Fruit fly (Drosophila melanogaster) whole organism, embryonic: ENCODE data around the gene Nepl3.

Source experiments
- BEAF-32 ChIP-seq: fragments of 200-800 bp; sonication (Bioruptor generic); optimal IDR thresholded peaks from 3 replicates; lab custom pipeline; 2017; ENCODE audit warnings: missing biosample characterization, missing genetic modification characterization, mild to moderate bottlenecking, moderate library complexity, missing genetic modification reagents
- CG10462 ChIP-seq: fragments of 200-800 bp; sonication (Bioruptor generic); optimal IDR thresholded peaks from 2 replicates; lab custom pipeline; 2016; ENCODE audit warnings: missing biosample characterization, missing genetic modification characterization
- CG11398 ChIP-seq: fragments of 200-800 bp; sonication (Bioruptor generic); optimal IDR thresholded peaks from 2 replicates; lab custom pipeline; 2016; ENCODE audit warnings: missing biosample characterization, missing genetic modification characterization
- CG11695 ChIP-seq: fragments of 200-800 bp; sonication (Bioruptor generic); IDR thresholded peaks from 3 replicates; pipeline ENCODE4 v1.3.6; 2022; ENCODE audit warnings: missing biosample characterization, missing genetic modification characterization
- CG12659 ChIP-seq: fragments of 200-800 bp; sonication (Bioruptor generic); optimal IDR thresholded peaks from 3 replicates; lab custom pipeline; 2017; ENCODE audit warnings: mild to moderate bottlenecking, missing biosample characterization, missing genetic modification reagents, missing genetic modification characterization
- CG12769 ChIP-seq: fragments of 200-800 bp; sonication (Bioruptor generic); optimal IDR thresholded peaks from 2 replicates; lab custom pipeline; 2019; ENCODE audit warnings: missing biosample characterization, mild to moderate bottlenecking, missing genetic modification characterization, moderate library complexity
- CG15479 ChIP-seq: fragments of 200-800 bp; sonication (Bioruptor generic); optimal IDR thresholded peaks from 3 replicates; lab custom pipeline; 2019; ENCODE audit warnings: missing biosample characterization, mild to moderate bottlenecking, missing genetic modification characterization, moderate library complexity
- CG15601 ChIP-seq: fragments of 200-800 bp; sonication (Bioruptor generic); optimal IDR thresholded peaks from 3 replicates; lab custom pipeline; 2019; ENCODE audit warnings: missing biosample characterization, mild to moderate bottlenecking, missing genetic modification characterization, moderate library complexity
- CG17186 ChIP-seq: fragments of 200-800 bp; sonication (Bioruptor generic); optimal IDR thresholded peaks from 3 replicates; lab custom pipeline; 2017; ENCODE audit warnings: missing biosample characterization, missing genetic modification reagents, missing genetic modification characterization
- CG17359 ChIP-seq: fragments of 200-800 bp; sonication (Bioruptor generic); optimal IDR thresholded peaks from 3 replicates; lab custom pipeline; 2018; ENCODE audit warnings: missing biosample characterization, mild to moderate bottlenecking, missing genetic modification characterization, moderate library complexity
- CG17385 ChIP-seq: fragments of 200-800 bp; sonication (Bioruptor generic); optimal IDR thresholded peaks from 3 replicates; lab custom pipeline; 2018; ENCODE audit warnings: missing biosample characterization, mild to moderate bottlenecking, missing genetic modification characterization
- CG33557 ChIP-seq: fragments of 200-800 bp; sonication (Bioruptor generic); optimal IDR thresholded peaks from 2 replicates; lab custom pipeline; 2019; ENCODE audit warnings: missing biosample characterization, mild to moderate bottlenecking, missing genetic modification characterization, moderate library complexity
- CG3847 ChIP-seq: fragments of 200-800 bp; sonication (Bioruptor generic); IDR thresholded peaks from 2 replicates; pipeline ENCODE4 v1.3.6; 2022; ENCODE audit warnings: missing biosample characterization, missing genetic modification characterization
- CG4730 ChIP-seq: fragments of 200-800 bp; sonication (Bioruptor generic); IDR thresholded peaks from 2 replicates; pipeline ENCODE4 v1.3.6; 2022; ENCODE audit warnings: missing biosample characterization, missing genetic modification characterization
- CG5953 ChIP-seq: fragments of 200-800 bp; sonication (Bioruptor generic); IDR thresholded peaks from 2 replicates; pipeline ENCODE4 v1.3.6; 2022; ENCODE audit warnings: missing biosample characterization, missing genetic modification characterization
- CG6813 ChIP-seq: fragments of 200-800 bp; sonication (Bioruptor generic); optimal IDR thresholded peaks from 2 replicates; lab custom pipeline; 2017; ENCODE audit warnings: missing biosample characterization, missing genetic modification characterization, mild to moderate bottlenecking, moderate library complexity, missing genetic modification reagents
- CG8478 ChIP-seq: fragments of >200 bp; optimal IDR thresholded peaks from 2 replicates; lab custom pipeline; 2018
- CG9609 ChIP-seq: fragments of 200-800 bp; sonication (Bioruptor generic); optimal IDR thresholded peaks from 3 replicates; lab custom pipeline; 2016; ENCODE audit warnings: missing biosample characterization, missing genetic modification characterization
- Deaf1 ChIP-seq: fragments of 200-800 bp; optimal IDR thresholded peaks from 3 replicates; lab custom pipeline; 2019; ENCODE audit warnings: missing biosample characterization, mild to moderate bottlenecking, missing genetic modification characterization, moderate library complexity
- Dfd ChIP-seq, 2 experiments: fragments of >200 bp; optimal IDR thresholded peaks; 2 replicates each; lab custom pipeline; 2017; ENCODE audit warnings: missing biosample characterization in 2 of 2, missing genetic modification characterization in 2 of 2
- Dip2 ChIP-seq: fragments of 200-800 bp; sonication (Bioruptor generic); IDR thresholded peaks from 2 replicates; pipeline ENCODE4 v1.3.6; 2022; ENCODE audit warnings: missing biosample characterization, missing genetic modification characterization
- Gug ChIP-seq: fragments of 200-800 bp; sonication (Bioruptor generic); IDR thresholded peaks from 4 replicates; pipeline ENCODE4 v1.3.6; 2022; ENCODE audit warnings: missing biosample characterization, missing genetic modification characterization
- HmgZ ChIP-seq: fragments of 200-800 bp; sonication (Bioruptor generic); optimal IDR thresholded peaks from 2 replicates; lab custom pipeline; 2018; ENCODE audit warnings: missing biosample characterization, mild to moderate bottlenecking, missing genetic modification characterization
- Mrtf ChIP-seq: fragments of 200-800 bp; sonication (Bioruptor generic); IDR thresholded peaks from 3 replicates; pipeline ENCODE4 v1.3.6; 2022; ENCODE audit warnings: missing biosample characterization, missing genetic modification characterization
- NC2β ChIP-seq: fragments of 200-800 bp; sonication (Bioruptor generic); optimal IDR thresholded peaks from 2 replicates; lab custom pipeline; 2016; ENCODE audit warnings: missing biosample characterization, missing genetic modification characterization
- Oaz ChIP-seq: fragments of 200-800 bp; sonication (Bioruptor generic); IDR thresholded peaks from 2 replicates; pipeline ENCODE4 v1.3.6; 2022; ENCODE audit warnings: missing biosample characterization, missing genetic modification characterization
- PHDP ChIP-seq: fragments of 200-800 bp; sonication (Bioruptor generic); optimal IDR thresholded peaks from 3 replicates; lab custom pipeline; 2018; ENCODE audit warnings: missing biosample characterization, mild to moderate bottlenecking, missing genetic modification characterization, moderate library complexity
- Poxn ChIP-seq: fragments of 200-800 bp; sonication (Bioruptor generic); IDR thresholded peaks from 2 replicates; pipeline ENCODE4 v1.3.6; 2022; ENCODE audit warnings: missing biosample characterization, missing genetic modification characterization
- Ptx1 ChIP-seq: fragments of 200-800 bp; sonication (Bioruptor generic); IDR thresholded peaks from 2 replicates; pipeline ENCODE4 v1.3.6; 2022; ENCODE audit warnings: missing biosample characterization, missing genetic modification characterization
- Spps ChIP-seq: fragments of 200-800 bp; sonication (Bioruptor generic); optimal IDR thresholded peaks from 2 replicates; lab custom pipeline; 2018; ENCODE audit warnings: missing biosample characterization, mild to moderate bottlenecking, missing genetic modification characterization
- abd-A ChIP-seq: fragments of 200-800 bp; sonication (Bioruptor generic); optimal IDR thresholded peaks from 3 replicates; lab custom pipeline; 2019; ENCODE audit warnings: missing biosample characterization, mild to moderate bottlenecking, missing genetic modification characterization, moderate library complexity
- ara ChIP-seq: fragments of 200-800 bp; sonication (Bioruptor generic); IDR thresholded peaks from 2 replicates; pipeline ENCODE4 v1.3.6; 2022; ENCODE audit warnings: missing biosample characterization, missing genetic modification characterization
- ato ChIP-seq: fragments of 200-800 bp; sonication (Bioruptor generic); IDR thresholded peaks from 2 replicates; pipeline ENCODE4 v1.3.6; 2022; ENCODE audit warnings: missing biosample characterization, missing genetic modification characterization; ENCODE audit not compliant: partially characterized antibody
- bab2 ChIP-seq: fragments of 200-800 bp; sonication (Bioruptor generic); optimal IDR thresholded peaks from 2 replicates; lab custom pipeline; 2016; ENCODE audit warnings: missing biosample characterization, missing genetic modification characterization
- cg ChIP-seq: fragments of 200-800 bp; sonication (Bioruptor generic); optimal IDR thresholded peaks from 3 replicates; lab custom pipeline; 2019; ENCODE audit warnings: missing biosample characterization, mild to moderate bottlenecking, missing genetic modification characterization, moderate library complexity
- ewg ChIP-seq: fragments of 200-800 bp; sonication (Bioruptor generic); optimal IDR thresholded peaks from 3 replicates; lab custom pipeline; 2017; ENCODE audit warnings: mild to moderate bottlenecking, missing biosample characterization, missing genetic modification reagents, missing genetic modification characterization
- gsb-n ChIP-seq: fragments of 200-800 bp; sonication (Bioruptor generic); optimal IDR thresholded peaks from 3 replicates; lab custom pipeline; 2018; ENCODE audit warnings: missing biosample characterization, mild to moderate bottlenecking, missing genetic modification characterization
- inv ChIP-seq: fragments of 200-800 bp; sonication (Bioruptor generic); IDR thresholded peaks from 2 replicates; pipeline ENCODE4 v1.3.6; 2022; ENCODE audit warnings: missing biosample characterization, missing genetic modification characterization; ENCODE audit not compliant: partially characterized antibody
- jing ChIP-seq: fragments of 200-800 bp; sonication (Bioruptor generic); optimal IDR thresholded peaks from 2 replicates; lab custom pipeline; 2018; ENCODE audit warnings: missing biosample characterization, mild to moderate bottlenecking, missing genetic modification characterization
- luna ChIP-seq: fragments of 200-800 bp; sonication (Bioruptor generic); optimal IDR thresholded peaks from 2 replicates; lab custom pipeline; 2016; ENCODE audit warnings: missing biosample characterization, missing genetic modification characterization
- nom ChIP-seq: fragments of 200-800 bp; sonication (Bioruptor generic); optimal IDR thresholded peaks from 2 replicates; lab custom pipeline; 2017; ENCODE audit warnings: missing biosample characterization, missing genetic modification characterization, mild to moderate bottlenecking, moderate library complexity, missing genetic modification reagents
- prd ChIP-seq, 3 experiments: fragments of >200 bp in 2 of 3; fragments of 200-800 bp in 1 of 3; sonication (Bioruptor generic) in 1 of 3; optimal IDR thresholded peaks in 2 of 3; IDR thresholded peaks in 1 of 3; 2 replicates in 2 of 3; 3 replicates in 1 of 3; pipeline versions ENCODE4 v1.3.6 to Lab custom; 2017 to 2022; ENCODE audit warnings: missing biosample characterization in 1 of 3, missing genetic modification characterization in 1 of 3
- sim ChIP-seq: fragments of 200-800 bp; sonication (Bioruptor generic); IDR thresholded peaks from 2 replicates; pipeline ENCODE4 v1.3.6; 2022; ENCODE audit warnings: missing biosample characterization, missing genetic modification characterization
- tup ChIP-seq: fragments of 200-800 bp; sonication (Bioruptor generic); optimal IDR thresholded peaks from 2 replicates; lab custom pipeline; 2016; ENCODE audit warnings: missing biosample characterization, mild to moderate bottlenecking, missing genetic modification characterization, moderate library complexity
- twi ChIP-seq: fragments of 200-800 bp; optimal IDR thresholded peaks from 2 replicates; lab custom pipeline; 2019; ENCODE audit warnings: missing biosample characterization, mild to moderate bottlenecking, missing genetic modification characterization, moderate library complexity
- vfl ChIP-seq: fragments of 200-800 bp; sonication (Bioruptor generic); optimal IDR thresholded peaks from 2 replicates; lab custom pipeline; 2016; ENCODE audit warnings: missing biosample characterization, missing genetic modification characterization
- vvl ChIP-seq: fragments of 200-800 bp; sonication (Bioruptor generic); IDR thresholded peaks from 2 replicates; pipeline ENCODE4 v1.3.6; 2022; ENCODE audit warnings: missing biosample characterization, missing genetic modification characterization
- zf30C ChIP-seq: fragments of 200-800 bp; sonication (Bioruptor generic); optimal IDR thresholded peaks from 3 replicates; lab custom pipeline; 2018; ENCODE audit warnings: missing biosample characterization, mild to moderate bottlenecking, missing genetic modification characterization
- zfh1 ChIP-seq: fragments of 200-800 bp; sonication (Bioruptor generic); IDR thresholded peaks from 3 replicates; pipeline ENCODE4 v1.3.6; 2022; ENCODE audit warnings: missing biosample characterization, missing genetic modification characterization

Nepl3 gene

DNA sequence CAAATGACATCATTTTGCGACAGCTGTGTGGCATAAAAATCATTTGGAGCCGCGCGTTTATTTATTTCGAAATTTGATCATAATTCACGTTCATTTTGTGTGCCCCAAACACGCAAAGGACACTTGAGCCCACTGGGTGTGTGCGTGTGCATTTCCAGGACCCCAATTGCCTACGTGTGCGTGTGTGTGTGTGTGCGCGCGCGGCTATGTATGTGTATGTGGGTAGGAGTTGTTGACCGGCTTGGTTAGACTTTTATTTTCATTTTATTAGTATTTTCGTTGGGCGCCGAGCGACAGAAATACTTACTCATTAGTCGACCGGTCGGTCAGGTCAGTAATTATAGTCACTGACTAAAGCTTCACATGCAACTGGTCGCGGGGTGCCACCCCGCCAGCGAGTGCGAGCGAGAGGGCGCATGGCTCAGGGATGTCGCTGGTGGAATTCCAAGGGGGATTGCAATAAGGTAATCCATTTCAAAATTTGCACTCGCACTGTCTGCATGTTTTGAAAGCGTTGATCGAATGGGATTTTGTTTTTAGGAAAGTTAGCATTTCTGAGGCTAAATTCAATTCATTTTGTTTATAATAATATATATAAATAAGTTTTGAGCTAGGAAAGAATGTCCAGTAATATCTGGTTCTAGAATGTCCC is 14.4 kb downstream of the Nepl3 start (continued):
- TF ChIP-seq Mrtf (GFP tag; lab: Robert Waterston, UW) (no peak), gsb-n (tag; lab: Kevin White, UChicago) (peak; percentile 20), CG3847 (GFP tag; lab: Robert Waterston, UW) (no peak), CG15601 (tag; lab: Kevin White, UChicago) (peak; percentile 4), CG12769 (tag; lab: Kevin White, UChicago) (peak; percentile 8), Dip2 (GFP tag; lab: Robert Waterston, UW) (no peak), vfl (GFP tag; lab: Kevin White, UChicago) (no peak), CG11695 (GFP tag; lab: Robert Waterston, UW) (peak; percentile 62), nom (GFP tag; lab: Kevin White, UChicago) (no peak), CG12659 (GFP tag; lab: Kevin White, UChicago) (no peak), Gug (peak; percentile 70), CG10462 (GFP tag; lab: Kevin White, UChicago) (no peak), Spps (tag; lab: Kevin White, UChicago) (no peak), CG6813 (peak; percentile 2), CG33557 (no peak), NC2β (GFP tag; lab: Kevin White, UChicago) (no peak), Poxn (no peak), vvl (GFP tag; lab: Robert Waterston, UW) (peak; percentile 20; the same call in 1 of the 2 replicates), ara (no peak), jing (GFP tag; lab: Kevin White, UChicago) (no peak), CG8478 (lab: Kevin White, UChicago) (no peak), inv (GFP tag; lab: Robert Waterston, UW) (no peak), HmgZ (no peak), CG5953 (no peak), CG17186 (GFP tag; lab: Kevin White, UChicago) (no peak), Dfd (GFP tag; optimal IDR thresholded peaks at IDR 0.05; lab: Kevin White, UChicago) (no peak), ewg (GFP tag; lab: Kevin White, UChicago) (peak; percentile 37), sim (GFP tag; lab: Robert Waterston, UW) (no peak; the same call in 1 of the 2 replicates), Ptx1 (GFP tag; lab: Robert Waterston, UW) (peak; percentile 64; the same call in 1 of the 2 replicates), tup (GFP tag; lab: Kevin White, UChicago) (no peak), CG11398 (GFP tag; lab: Kevin White, UChicago) (no peak), CG9609 (GFP tag; lab: Kevin White, UChicago) (no peak), Oaz (GFP tag; lab: Robert Waterston, UW) (no peak), CG4730 (GFP tag; lab: Robert Waterston, UW) (0 out of 2 replicates have a peak, but pooled peaks have one; percentile 19), bab2 (GFP tag; lab: Kevin White, UChicago) (no peak), Deaf1 (tag; lab: Kevin White, UChicago) (no peak), CG17359 (peak; percentile 46), prd (optimal IDR thresholded peaks at IDR 0.05; lab: Kevin White, UChicago) (no peak), prd (GFP tag; IDR thresholded peaks at IDR 0.05; lab: Robert Waterston, UW) (no peak), abd-A (tag; lab: Kevin White, UChicago) (peak; percentile 50), zf30C (GFP tag; lab: Kevin White, UChicago) (no peak), PHDP (tag; lab: Kevin White, UChicago) (peak; percentile 27), zfh1 (0 out of 3 replicates have a peak, but pooled peaks have one; percentile 34), twi (tag; lab: Kevin White, UChicago) (no peak), ato (no peak), luna (GFP tag; lab: Kevin White, UChicago) (no peak), CG15479 (GFP tag; lab: Kevin White, UChicago) (peak; percentile 64), cg (peak; percentile 87), CG17385 (GFP tag; lab: Kevin White, UChicago) (peak; percentile 21), BEAF-32 (GFP tag; lab: Kevin White, UChicago) (no peak)
